Fruit fly (Drosophila melanogaster) whole organism, wandering third instar larva: Measurements from ENCODE around the gene Pdi.

Experiments
- Hr78 ChIP-seq: fragments of >200 bp; optimal IDR thresholded peaks from 2 replicates; lab custom pipeline; 2017; ENCODE audit warnings: missing biosample characterization, missing genetic modification characterization
- Myc ChIP-seq: fragments of >200 bp; optimal IDR thresholded peaks from 2 replicates; lab custom pipeline; 2017
- N ChIP-seq: fragments of >200 bp; optimal IDR thresholded peaks from 2 replicates; lab custom pipeline; 2018; ENCODE audit warnings: missing biosample characterization, missing external identifiers, missing genetic modification characterization
- dl ChIP-seq, 2 experiments: fragments of 175-275, 200-275 bp in 1 of 2; fragments of 200-275 bp in 1 of 2; sonication (Bioruptor generic); optimal IDR thresholded peaks; lab custom pipeline; 2018; ENCODE audit warnings: mild to moderate bottlenecking in 2 of 2, missing biosample characterization in 2 of 2, missing genetic modification characterization in 2 of 2, moderate library complexity in 2 of 2; ENCODE audit not compliant: partially characterized antibody in 2 of 2, insufficient read depth in 1 of 2
- ey ChIP-seq: fragments of 200-800 bp; sonication (Bioruptor generic); optimal IDR thresholded peaks from 2 replicates; lab custom pipeline; 2016; ENCODE audit warnings: missing biosample characterization, missing genetic modification characterization
- foxo ChIP-seq, 2 experiments: fragments of 200-800 bp; sonication (Bioruptor generic); optimal IDR thresholded peaks; 2 replicates in 1 of 2; 3 replicates in 1 of 2; lab custom pipeline; 2016 to 2017; ENCODE audit warnings: missing biosample characterization in 2 of 2, missing genetic modification characterization in 2 of 2
- jim ChIP-seq: fragments of 175-275, 200-325 bp; sonication (Bioruptor generic); optimal IDR thresholded peaks from 2 replicates; lab custom pipeline; 2016; ENCODE audit warnings: missing biosample characterization, mild to moderate bottlenecking, missing genetic modification characterization
- sage ChIP-seq: fragments of 200-800 bp; sonication (Bioruptor generic); optimal IDR thresholded peaks from 2 replicates; lab custom pipeline; 2016; ENCODE audit warnings: missing biosample characterization, mild to moderate bottlenecking, missing genetic modification characterization

DNA sequence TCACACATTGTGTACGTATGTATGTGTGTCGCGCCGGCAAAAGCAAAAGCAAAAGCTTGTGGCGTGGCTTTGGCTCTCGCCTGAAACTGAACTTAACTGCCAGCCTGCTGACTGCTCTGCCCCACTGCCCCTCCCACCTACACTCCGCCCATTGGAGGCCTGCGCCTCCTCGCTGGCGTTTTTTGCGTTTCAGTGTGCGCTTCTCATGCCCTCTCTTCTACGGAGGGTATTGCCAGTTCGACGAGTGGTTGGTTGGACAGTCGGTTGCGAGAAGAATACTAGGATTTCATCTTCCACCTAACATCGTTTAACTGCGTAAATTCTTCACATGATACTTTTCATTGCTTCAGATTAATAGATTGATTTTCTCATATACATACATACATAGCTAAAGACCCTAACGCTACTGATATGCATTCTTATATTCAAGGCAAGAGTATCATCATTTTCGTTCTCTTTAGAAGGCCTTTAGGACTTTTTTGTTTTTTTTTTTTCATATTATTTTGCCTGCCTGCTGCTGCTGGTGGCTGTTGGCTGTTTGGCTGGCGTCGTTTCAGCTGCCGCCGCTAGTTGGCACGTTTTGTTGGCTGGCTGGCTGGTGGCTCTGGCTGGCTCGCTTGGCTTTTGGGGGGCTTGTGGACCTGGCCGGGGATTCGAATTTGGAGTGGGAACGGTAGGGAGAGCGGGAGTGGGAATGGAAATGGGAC lies 37.6 kb downstream of the Pdi start:
- no peak for TF ChIP-seq Myc
- peak; percentile 94 for TF ChIP-seq ey (GFP tag; lab: Kevin White, UChicago)
- TF ChIP-seq N (GFP tag; lab: Kevin White, UChicago), result no peak
- TF ChIP-seq Hr78 (GFP tag; lab: Kevin White, UChicago), result no peak
- TF ChIP-seq sage, result peak; percentile 78
- TF ChIP-seq dl (GFP tag; optimal IDR thresholded peaks at IDR 0.05; lab: Kevin White, UChicago; ENCODE audit: insufficient read depth in 1 of 2, partially characterized antibody in 2 of 2), result peak in 1 of 2 experiments; percentile 10
- peak; percentile 26 to 91 for TF ChIP-seq foxo (GFP tag; optimal IDR thresholded peaks at IDR 0.05; lab: Kevin White, UChicago)
- no peak for TF ChIP-seq jim (GFP tag; lab: Kevin White, UChicago)
